Fruit fly (Drosophila melanogaster): ENCODE data around the gene Vps45.

Vps45 gene

DNA sequence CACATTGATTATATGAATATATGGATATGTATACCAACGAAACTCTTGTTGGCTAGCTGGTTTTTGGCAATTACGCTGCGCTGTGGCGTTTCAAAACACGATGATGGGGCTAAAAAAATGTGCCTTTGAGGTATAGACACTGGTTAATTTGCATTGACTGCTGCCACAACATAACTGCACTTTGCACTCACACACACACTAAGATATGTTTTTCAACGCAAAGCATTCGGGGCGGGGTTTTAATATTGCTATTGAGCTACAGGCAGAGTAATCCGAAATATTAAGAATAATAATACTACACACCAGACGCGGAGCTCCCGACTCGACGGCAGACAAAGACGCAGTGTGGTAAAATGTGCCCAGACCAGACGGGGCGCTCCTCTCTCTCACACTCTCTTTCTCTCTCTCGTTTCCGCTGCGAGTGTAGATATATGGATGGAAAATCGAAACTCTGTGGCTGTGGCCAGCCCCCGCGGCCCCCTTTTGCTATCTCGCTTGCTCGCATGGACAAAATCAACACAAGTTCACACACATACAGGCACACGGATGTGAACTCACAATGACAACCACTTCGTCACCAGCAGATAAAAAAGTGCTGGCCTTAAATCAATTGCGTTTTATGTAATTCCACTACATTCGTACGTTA lies 12.6 kb upstream of the Vps45 start (continued):
- TF ChIP-seq CG11723 (GFP tag; optimal IDR thresholded peaks at IDR 0.05) (peak; percentile 32), CG4617 (GFP tag; optimal IDR thresholded peaks at IDR 0.05; ENCODE audit: borderline replicate concordance) (peak; percentile 3), CG33213 (GFP tag; optimal IDR thresholded peaks at IDR 0.05) (peak; percentile 23), vfl (GFP tag; optimal IDR thresholded peaks at IDR 0.05) (no peak), Deaf1 (tag; optimal IDR thresholded peaks at IDR 0.05) (peak; percentile 49), Camta (GFP tag; optimal IDR thresholded peaks at IDR 0.05) (peak; percentile 46), CG17912 (GFP tag; optimal IDR thresholded peaks at IDR 0.05) (peak; percentile 87), tin (GFP tag; optimal IDR thresholded peaks at IDR 0.05) (peak; percentile 15), pros (GFP tag; optimal IDR thresholded peaks at IDR 0.05) (peak; percentile 45), Oli (tag; optimal IDR thresholded peaks at IDR 0.05) (no peak), NK7.1 (GFP tag; optimal IDR thresholded peaks at IDR 0.05) (no peak), CG12659 (GFP tag; optimal IDR thresholded peaks at IDR 0.05) (peak; percentile 43), maf-S (GFP tag; optimal IDR thresholded peaks at IDR 0.05) (peak; percentile 37), ham (GFP tag; IDR thresholded peaks at IDR 0.05) (no peak), HmgZ (tag; optimal IDR thresholded peaks at IDR 0.05) (peak; percentile 79), CG32532 (GFP tag; IDR thresholded peaks at IDR 0.05) (no peak), CG1792 (GFP tag; optimal IDR thresholded peaks at IDR 0.05) (peak; percentile 5), kay (GFP tag; optimal IDR thresholded peaks at IDR 0.05) (peak; percentile 43), wek (GFP tag; optimal IDR thresholded peaks at IDR 0.05) (peak; percentile 73), Dek (tag; optimal IDR thresholded peaks at IDR 0.05) (no peak), Hand (GFP tag; optimal IDR thresholded peaks at IDR 0.05) (peak; percentile 56), CG12071 (GFP tag; optimal IDR thresholded peaks at IDR 0.05) (peak; percentile 84), tgo (GFP tag; IDR thresholded peaks at IDR 0.05) (no peak), bcd (GFP tag; optimal IDR thresholded peaks at IDR 0.05) (no peak), zfh2 (GFP tag; optimal IDR thresholded peaks at IDR 0.05) (peak; percentile 16), CG30431 (GFP tag; optimal IDR thresholded peaks at IDR 0.05) (no peak), CG34376 (GFP tag; optimal IDR thresholded peaks at IDR 0.05) (peak; percentile 96), lab (GFP tag; optimal IDR thresholded peaks at IDR 0.05) (peak; percentile 68), pfk (GFP tag; optimal IDR thresholded peaks at IDR 0.05) (peak; percentile 63), kah (GFP tag; optimal IDR thresholded peaks at IDR 0.05) (peak; percentile 96), CG11560 (tag; IDR thresholded peaks at IDR 0.05) (no peak), CG6854 (GFP tag; optimal IDR thresholded peaks at IDR 0.05) (peak; percentile 71), dimm (GFP tag; IDR thresholded peaks at IDR 0.05) (no peak), CG8924 (tag; optimal IDR thresholded peaks at IDR 0.05) (peak; percentile 53), esg (GFP tag; conservative IDR thresholded peaks at IDR 0.05) (no peak), CG6813 (GFP tag; optimal IDR thresholded peaks at IDR 0.05) (peak; percentile 85), bbx (GFP tag; IDR thresholded peaks at IDR 0.05; ENCODE audit: partially characterized antibody) (no peak), ATbp (GFP tag; optimal IDR thresholded peaks at IDR 0.05) (peak; percentile 24), Med (GFP tag) (peak; percentile 91), CG10654 (GFP tag; optimal IDR thresholded peaks at IDR 0.05) (no peak), unpg (GFP tag; optimal IDR thresholded peaks at IDR 0.05) (peak; percentile 16), zen2 (GFP tag; IDR thresholded peaks at IDR 0.05; ENCODE audit: partially characterized antibody) (no peak), CG9797 (GFP tag; optimal IDR thresholded peaks at IDR 0.05) (no peak), CG10431 (GFP tag; optimal IDR thresholded peaks at IDR 0.05) (no peak), CG2116 (GFP tag; optimal IDR thresholded peaks at IDR 0.05) (no peak), CG11398 (GFP tag; optimal IDR thresholded peaks at IDR 0.05) (peak; percentile 63), CG2875 (GFP tag; optimal IDR thresholded peaks at IDR 0.05) (peak; percentile 55), CG10321 (GFP tag; IDR thresholded peaks at IDR 0.05) (no peak), CG12219 (GFP tag; optimal IDR thresholded peaks at IDR 0.05) (peak; percentile 62)

Measured in whole organism, embryonic.